Fruit fly (Drosophila melanogaster): ENCODE measurements around the gene Npc1a.

The Npc1a gene

dm6 chr2L:10255725-10256158 is 34.7 kb upstream of the Npc1a start, which contains the start of gene CG5676:
Gene CG5676, minus strand, starts transcription at chr2L:10255891.
- TF ChIP-seq sage (GFP tag; optimal IDR thresholded peaks at IDR 0.05) (peak; percentile 40), psq (GFP tag; optimal IDR thresholded peaks at IDR 0.05) (no peak), woc (GFP tag; optimal IDR thresholded peaks at IDR 0.05) (peak; percentile 41)

- TF ChIP-seq Myc (optimal IDR thresholded peaks at IDR 0.05) (no peak), psq (GFP tag; optimal IDR thresholded peaks at IDR 0.05) (no peak), Sp1 (GFP tag; optimal IDR thresholded peaks at IDR 0.05) (no peak), dl (GFP tag; optimal IDR thresholded peaks at IDR 0.05; ENCODE audit: insufficient read depth in 1 of 2, partially characterized antibody in 2 of 2) (no peak), GATAd (GFP tag; optimal IDR thresholded peaks at IDR 0.05) (no peak), brk (GFP tag; optimal IDR thresholded peaks at IDR 0.05) (no peak), woc (GFP tag; optimal IDR thresholded peaks at IDR 0.05) (no peak), Abd-B (GFP tag; optimal IDR thresholded peaks at IDR 0.05) (no peak)
Observed at dm6 chr2L:10251592-10251991, 30.6 kb upstream of the Npc1a start, which contains the start of gene Ror. Gene Ror, plus strand, starts transcription at chr2L:10251843.

- TF ChIP-seq tai (GFP tag; optimal IDR thresholded peaks at IDR 0.05) (peak; percentile 60), Jra (GFP tag; optimal IDR thresholded peaks at IDR 0.05) (peak; percentile 32), jim (GFP tag; optimal IDR thresholded peaks at IDR 0.05) (peak; percentile 71), pan (optimal IDR thresholded peaks at IDR 0.05) (no peak)
Observed at dm6 chr2L:10250441-10250847, 29.4 kb upstream of the Npc1a start, which contains the start of the genes bsk and CG31717. Gene bsk, minus strand, starts transcription at chr2L:10250501. Gene CG31717, plus strand, starts transcription at chr2L:10250737.

dm6 chr2L:10249655-10250202 is 28.7 kb upstream of the Npc1a start:
- TF ChIP-seq N (GFP tag; optimal IDR thresholded peaks at IDR 0.05) (no peak), Rel (GFP tag; optimal IDR thresholded peaks at IDR 0.05) (no peak), Rel (tag; optimal IDR thresholded peaks at IDR 0.05) (peak; percentile 7), foxo (GFP tag; optimal IDR thresholded peaks at IDR 0.05) (no peak), pan (optimal IDR thresholded peaks at IDR 0.05) (no peak), HLH106 (tag; optimal IDR thresholded peaks at IDR 0.05) (no peak)

- TF ChIP-seq OdsH (GFP tag; optimal IDR thresholded peaks at IDR 0.05) = no peak
- peak; percentile 22 for TF ChIP-seq Jra (GFP tag; optimal IDR thresholded peaks at IDR 0.05)
- TF ChIP-seq Hr83 (GFP tag; optimal IDR thresholded peaks at IDR 0.05; ENCODE audit: poor library complexity, severe bottlenecking) = peak; percentile 4
- no peak for TF ChIP-seq CrebA (GFP tag; optimal IDR thresholded peaks at IDR 0.05; ENCODE audit: borderline replicate concordance)
- peak; percentile 38 for TF ChIP-seq Myc (optimal IDR thresholded peaks at IDR 0.05)
- TF ChIP-seq Rel (GFP tag; optimal IDR thresholded peaks at IDR 0.05) = no peak
- peak; percentile 18 for TF ChIP-seq Rel (tag; optimal IDR thresholded peaks at IDR 0.05)
Observed at dm6 chr2L:10246785-10247190, 25.8 kb upstream of the Npc1a start, which contains the start of gene chico. Gene chico, minus strand, starts transcription at chr2L:10247078.

dm6 chr2L:10238726-10239652 is 18.0 kb upstream of the Npc1a start, which contains the start of gene me31B:
Gene me31B, plus strand, starts transcription at chr2L:10239341.
- no peak for TF ChIP-seq foxo (GFP tag; optimal IDR thresholded peaks at IDR 0.05)
- TF ChIP-seq woc (GFP tag; optimal IDR thresholded peaks at IDR 0.05) = peak; percentile 76
- peak; percentile 1 for TF ChIP-seq Hnf4 (GFP tag; optimal IDR thresholded peaks at IDR 0.05)

dm6 chr2L:10237725-10238446 is 16.9 kb upstream of the Npc1a start, which contains the start of gene mthl15:
Gene mthl15, minus strand, starts transcription at chr2L:10238317.
- TF ChIP-seq GATAd (GFP tag; optimal IDR thresholded peaks at IDR 0.05) = no peak
- TF ChIP-seq Dfd (GFP tag; optimal IDR thresholded peaks at IDR 0.05) = no peak
- no peak for TF ChIP-seq pan (optimal IDR thresholded peaks at IDR 0.05)
- no peak for TF ChIP-seq N (GFP tag; optimal IDR thresholded peaks at IDR 0.05)
- no peak for TF ChIP-seq fru (GFP tag; optimal IDR thresholded peaks at IDR 0.05)
- TF ChIP-seq Abd-B (GFP tag; optimal IDR thresholded peaks at IDR 0.05) = no peak
- no peak for TF ChIP-seq sage (GFP tag; optimal IDR thresholded peaks at IDR 0.05)
- no peak for TF ChIP-seq rgr (GFP tag; optimal IDR thresholded peaks at IDR 0.05)
- no peak for TF ChIP-seq Sp1 (GFP tag; optimal IDR thresholded peaks at IDR 0.05)
- TF ChIP-seq CG9705 (GFP tag; optimal IDR thresholded peaks at IDR 0.05) = no peak
- no peak for TF ChIP-seq Vsx2 (GFP tag; optimal IDR thresholded peaks at IDR 0.05; ENCODE audit: partially characterized antibody)
- no peak for TF ChIP-seq Jra (GFP tag; optimal IDR thresholded peaks at IDR 0.05)
- no peak for TF ChIP-seq Rel (GFP tag; optimal IDR thresholded peaks at IDR 0.05)
- TF ChIP-seq Rel (tag; optimal IDR thresholded peaks at IDR 0.05) = no peak
- TF ChIP-seq Hr78 (GFP tag; optimal IDR thresholded peaks at IDR 0.05) = no peak
- TF ChIP-seq Myc (optimal IDR thresholded peaks at IDR 0.05) = no peak
- TF ChIP-seq h (GFP tag; optimal IDR thresholded peaks at IDR 0.05) = no peak
- no peak for TF ChIP-seq CG32264 (GFP tag; optimal IDR thresholded peaks at IDR 0.05)
- no peak for TF ChIP-seq Dif (GFP tag; optimal IDR thresholded peaks at IDR 0.05; ENCODE audit: partially characterized antibody)

Measured in whole organism, wandering third instar larva.